Worm (Caenorhabditis elegans): ENCODE measurements around the gene snrp-200.

snrp-200 gene

DNA sequence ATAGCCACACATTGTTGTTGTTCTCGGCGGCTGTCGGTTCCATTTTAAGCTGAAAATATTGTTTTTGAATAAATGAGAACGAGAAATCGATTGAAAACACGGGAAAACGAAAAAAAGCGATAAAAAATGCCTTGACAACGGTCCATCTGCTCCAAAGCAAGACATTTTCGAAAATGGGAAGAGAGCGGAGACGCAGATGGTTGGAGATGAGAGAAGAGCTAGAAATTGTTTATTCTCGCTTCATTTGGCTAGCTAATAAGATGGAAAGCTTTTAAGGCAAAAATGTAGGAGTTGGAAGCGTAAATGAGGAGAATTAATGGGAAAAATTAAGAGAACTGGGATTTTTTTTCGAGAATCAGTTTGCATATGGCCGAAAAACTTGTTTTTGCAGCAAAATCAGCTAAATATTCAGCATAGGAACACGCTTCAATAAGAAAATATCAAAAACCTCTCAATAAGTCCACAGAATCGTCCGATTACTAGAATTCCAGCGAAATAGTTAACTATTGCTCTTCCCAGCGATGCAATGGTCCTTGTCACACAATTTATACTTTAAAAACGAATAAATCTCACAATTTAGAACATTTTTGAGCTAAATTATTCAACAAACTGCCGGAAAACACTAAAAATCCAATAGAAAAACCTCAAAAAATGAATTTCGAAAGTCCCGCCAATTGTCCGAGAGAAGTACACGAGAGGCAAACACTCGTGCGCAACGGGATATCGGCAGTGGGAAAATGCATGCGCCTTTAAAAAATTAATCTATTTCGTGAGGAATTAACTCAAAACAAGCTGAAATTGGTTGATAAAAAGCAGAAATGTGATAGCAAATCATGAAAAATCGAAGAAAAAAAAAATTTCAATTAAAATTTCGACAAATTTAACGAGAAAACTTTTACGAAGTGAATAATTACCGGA is 1.8 kb upstream of the snrp-200 start, which contains the start of gene pisy-1 (continued):
- peak; percentile 49 for TF ChIP-seq lin-13 (GFP tag; optimal IDR thresholded peaks at IDR 0.05)
- no peak for TF ChIP-seq ZK546.5 (tag; optimal IDR thresholded peaks at IDR 0.05)
- TF ChIP-seq ama-1 (optimal IDR thresholded peaks at IDR 0.05): no peak
- TF ChIP-seq sem-4 (tag; optimal IDR thresholded peaks at IDR 0.05): peak; percentile 15

DNA sequence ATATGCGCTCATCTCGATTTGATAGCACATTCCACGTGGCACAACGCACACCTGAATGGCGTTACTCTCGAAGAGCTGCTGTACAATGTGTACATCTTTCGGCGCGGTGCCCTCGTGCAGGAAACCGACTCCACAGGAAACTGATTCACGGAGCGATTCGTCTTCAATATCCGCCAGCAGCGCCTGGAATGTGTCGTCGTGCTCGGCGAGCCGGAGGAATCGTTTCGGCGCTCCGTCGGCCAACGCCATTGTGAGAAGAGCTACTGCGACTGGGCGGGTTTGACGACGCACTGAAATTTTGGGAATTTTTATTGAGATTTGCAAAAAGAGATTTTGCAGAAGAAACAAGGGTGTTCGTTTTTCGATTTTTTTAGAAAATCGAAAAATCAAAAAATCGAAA is 6.8 kb downstream of the snrp-200 start:
- no peak for TF ChIP-seq ama-1 (optimal IDR thresholded peaks at IDR 0.05)
- no peak for TF ChIP-seq nhr-23 (tag; optimal IDR thresholded peaks at IDR 0.05)
- TF ChIP-seq ZK546.5 (tag; optimal IDR thresholded peaks at IDR 0.05): no peak
- TF ChIP-seq gmeb-1 (tag; optimal IDR thresholded peaks at IDR 0.05): no peak
- no peak for TF ChIP-seq zag-1 (tag; optimal IDR thresholded peaks at IDR 0.05)
- no peak for TF ChIP-seq mab-5 (tag; optimal IDR thresholded peaks at IDR 0.05)
- no peak for TF ChIP-seq egl-27 (tag; optimal IDR thresholded peaks at IDR 0.05)
- no peak for TF ChIP-seq unc-55 (GFP tag; optimal IDR thresholded peaks at IDR 0.05)

DNA sequence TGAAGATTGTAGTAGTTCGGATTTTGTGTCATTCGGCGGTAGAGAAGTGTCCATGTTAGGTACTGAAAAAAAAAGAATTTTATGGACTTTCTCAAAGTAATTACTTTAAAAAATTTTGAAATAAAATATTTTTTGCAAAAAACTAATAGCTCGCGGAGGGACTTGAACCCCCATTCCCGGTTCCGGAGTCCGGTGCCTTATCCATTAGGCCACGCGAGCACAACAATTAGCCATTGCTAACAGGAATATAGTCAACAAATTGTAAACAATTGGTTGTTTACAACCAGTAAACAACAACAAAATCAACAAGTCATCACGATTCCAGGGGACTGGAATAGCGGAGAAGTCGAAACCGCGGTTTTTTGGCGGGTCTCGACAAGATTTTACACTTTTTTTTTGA is 8.1 kb downstream of the snrp-200 start:
- TF ChIP-seq unc-39 (tag; optimal IDR thresholded peaks at IDR 0.05) (no peak), alr-1 (tag; optimal IDR thresholded peaks at IDR 0.05) (no peak), lin-39 (tag; optimal IDR thresholded peaks at IDR 0.05) (no peak)

DNA sequence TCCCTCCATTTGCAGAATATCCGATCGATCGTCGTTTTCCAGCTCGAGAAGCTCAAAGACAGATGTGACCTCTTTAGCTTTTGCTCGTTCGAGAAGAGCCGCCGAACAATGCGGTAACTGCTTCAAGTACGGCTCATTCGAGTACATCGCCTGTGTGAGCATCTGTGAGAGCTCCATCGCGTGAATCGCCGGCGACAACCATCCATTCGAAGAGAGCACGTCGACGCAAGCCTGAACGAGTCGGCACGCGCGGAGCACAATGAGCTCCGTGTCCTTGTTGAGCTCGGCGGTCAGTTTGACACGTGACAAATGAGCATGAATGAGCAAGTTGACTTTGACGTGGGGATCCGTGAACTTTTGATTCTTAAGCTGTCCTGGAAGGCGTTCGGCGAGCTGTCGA is 8.8 kb downstream of the snrp-200 start:
- no peak for TF ChIP-seq skn-1 (tag; optimal IDR thresholded peaks at IDR 0.05)
- no peak for TF ChIP-seq nhr-77 (tag; optimal IDR thresholded peaks at IDR 0.05)
- no peak for TF ChIP-seq lsy-2 (tag; optimal IDR thresholded peaks at IDR 0.05)
- no peak for TF ChIP-seq sem-4 (tag; optimal IDR thresholded peaks at IDR 0.05)
- no peak for TF ChIP-seq nhr-23 (tag; optimal IDR thresholded peaks at IDR 0.05)
- no peak for TF ChIP-seq nhr-10 (tag; optimal IDR thresholded peaks at IDR 0.05)
- TF ChIP-seq ama-1 (optimal IDR thresholded peaks at IDR 0.05): no peak
- no peak for TF ChIP-seq Y55F3AM.14 (GFP tag; optimal IDR thresholded peaks at IDR 0.05)
- no peak for TF ChIP-seq crh-2 (tag; optimal IDR thresholded peaks at IDR 0.05)
- TF ChIP-seq zag-1 (tag; optimal IDR thresholded peaks at IDR 0.05): no peak
- no peak for TF ChIP-seq R02D3.7 (tag; optimal IDR thresholded peaks at IDR 0.05)

DNA sequence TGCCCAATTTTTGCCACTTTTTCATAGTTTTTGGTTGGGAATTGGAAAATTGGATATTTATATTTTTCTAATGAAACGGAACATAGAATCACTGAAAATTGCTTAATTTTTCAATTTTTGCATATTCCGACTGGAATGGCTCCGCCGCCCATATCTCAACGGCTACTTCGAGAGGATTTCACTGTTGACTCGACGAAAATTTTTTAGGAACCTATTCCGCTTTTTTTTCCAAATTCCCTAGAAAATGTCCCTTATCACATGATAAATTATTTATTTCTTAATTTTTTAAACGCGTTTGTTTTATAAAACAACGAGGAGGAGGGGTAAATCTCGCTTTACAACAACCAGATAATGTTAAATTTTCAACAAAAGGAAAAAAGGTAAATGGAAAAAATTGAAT is 10.0 kb downstream of the snrp-200 start:
- no peak for TF ChIP-seq ceh-82 (tag; optimal IDR thresholded peaks at IDR 0.05)
- TF ChIP-seq unc-39 (tag; optimal IDR thresholded peaks at IDR 0.05): no peak
- no peak for TF ChIP-seq elt-1 (tag; optimal IDR thresholded peaks at IDR 0.05)
- no peak for TF ChIP-seq peb-1 (tag; optimal IDR thresholded peaks at IDR 0.05)
- TF ChIP-seq ztf-11 (tag; optimal IDR thresholded peaks at IDR 0.05): no peak
- no peak for TF ChIP-seq mdl-1 (tag; optimal IDR thresholded peaks at IDR 0.05)
- no peak for TF ChIP-seq elt-3 (tag; optimal IDR thresholded peaks at IDR 0.05)
- no peak for TF ChIP-seq fos-1 (tag; optimal IDR thresholded peaks at IDR 0.05)

DNA sequence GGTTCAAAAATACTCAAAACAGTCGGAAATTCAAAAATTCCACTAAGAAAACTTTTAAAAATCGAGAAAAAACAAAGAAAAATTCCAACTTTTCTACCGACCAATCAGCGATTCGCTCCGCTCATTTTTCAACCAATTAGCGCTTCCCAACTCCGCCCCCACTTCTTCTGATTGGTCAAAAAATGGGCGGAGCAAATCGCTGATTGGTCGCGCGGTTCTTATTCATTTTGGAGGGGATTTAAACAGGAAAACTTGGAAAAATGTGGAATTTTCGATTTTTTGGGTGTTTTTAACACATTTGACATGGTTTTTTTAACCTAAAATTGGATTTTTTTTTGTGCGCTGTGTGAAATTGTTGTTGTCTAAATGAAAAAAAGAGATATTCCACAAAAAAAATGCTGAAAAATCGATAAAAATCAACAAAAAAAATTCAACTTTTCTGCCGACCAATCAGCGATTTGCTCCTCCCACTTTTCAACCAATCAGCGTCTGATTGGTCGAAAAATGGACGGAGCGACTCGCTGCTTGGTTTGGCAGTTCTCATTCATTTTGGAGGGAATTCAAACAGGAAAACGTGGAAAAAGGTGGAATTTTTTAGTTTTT is 13.9 kb downstream of the snrp-200 start:
- TF ChIP-seq Y55F3AM.14 (GFP tag; optimal IDR thresholded peaks at IDR 0.05): no peak
- TF ChIP-seq zag-1 (tag; optimal IDR thresholded peaks at IDR 0.05): no peak
- TF ChIP-seq nhr-21 (tag; optimal IDR thresholded peaks at IDR 0.05): no peak
- TF ChIP-seq ceh-16 (tag; optimal IDR thresholded peaks at IDR 0.05): no peak
- TF ChIP-seq blmp-1 (tag; optimal IDR thresholded peaks at IDR 0.05; ENCODE audit: insufficient read depth): no peak
- TF ChIP-seq snpc-4 (tag; optimal IDR thresholded peaks at IDR 0.05): no peak
- no peak for TF ChIP-seq mdl-1 (tag; optimal IDR thresholded peaks at IDR 0.05)
- TF ChIP-seq lin-13 (GFP tag; optimal IDR thresholded peaks at IDR 0.05): no peak
- no peak for TF ChIP-seq ceh-82 (tag; optimal IDR thresholded peaks at IDR 0.05)
- no peak for TF ChIP-seq ztf-11 (tag; optimal IDR thresholded peaks at IDR 0.05)
- no peak for TF ChIP-seq ama-1 (optimal IDR thresholded peaks at IDR 0.05)
- no peak for TF ChIP-seq F13H6.1 (tag; optimal IDR thresholded peaks at IDR 0.05)
